Worm (Caenorhabditis elegans) whole organism, mixed stage, embryonic: ENCODE measurements around the gene pigs-1.

Experiments
- lin-13 ChIP-seq: fragments of 150-350 bp; optimal IDR thresholded peaks from 2 replicates; lab custom pipeline; 2014; ENCODE audit warnings: missing biosample characterization, missing genetic modification characterization
- lsy-2 ChIP-seq: fragments of 150-350 bp; optimal IDR thresholded peaks from 2 replicates; lab custom pipeline; 2014; ENCODE audit warnings: missing biosample characterization, missing genetic modification characterization

DNA sequence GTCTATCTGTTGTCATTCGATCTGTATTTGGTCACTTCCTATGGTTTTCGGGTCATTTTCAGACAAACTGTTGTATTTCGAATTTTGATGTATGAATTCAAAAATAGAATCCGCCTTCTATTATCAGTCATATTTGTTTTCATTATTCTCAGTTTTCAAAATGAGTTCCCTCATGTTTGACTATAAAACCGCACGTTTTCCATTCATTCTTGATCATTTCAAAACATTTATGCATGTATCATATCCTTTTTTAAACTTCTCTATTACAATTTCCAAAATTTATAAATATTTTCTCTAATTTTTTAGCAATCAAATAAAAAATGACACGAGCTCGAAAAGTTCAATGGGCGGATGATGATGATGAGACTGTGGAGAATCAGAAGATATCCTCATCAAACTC is 11.0 kb downstream of the pigs-1 start, which contains the start of gene K08F4.12:
- no peak for TF ChIP-seq lin-13 (tag; lab: Kevin White, UChicago)
- no peak for TF ChIP-seq lsy-2 (tag; lab: Kevin White, UChicago)
